Worm (Caenorhabditis elegans): ENCODE results near the gene C33F10.1.

C33F10.1 gene

ce11 chrII:4793320-4793719 is 41.5 kb upstream of the C33F10.1 start:
- TF ChIP-seq unc-62 (GFP tag; optimal IDR thresholded peaks at IDR 0.05) (no peak), nhr-10 (tag; optimal IDR thresholded peaks at IDR 0.05) (no peak), R02D3.7 (tag; optimal IDR thresholded peaks at IDR 0.05) (no peak), elt-3 (tag; optimal IDR thresholded peaks at IDR 0.05) (no peak), nhr-237 (tag; optimal IDR thresholded peaks at IDR 0.05) (no peak), alr-1 (tag; optimal IDR thresholded peaks at IDR 0.05) (no peak), lin-39 (tag; optimal IDR thresholded peaks at IDR 0.05) (no peak), ztf-11 (tag; optimal IDR thresholded peaks at IDR 0.05) (no peak), lin-13 (GFP tag; optimal IDR thresholded peaks at IDR 0.05) (no peak), ZK546.5 (tag; optimal IDR thresholded peaks at IDR 0.05) (no peak), gmeb-1 (tag; optimal IDR thresholded peaks at IDR 0.05) (no peak)

ce11 chrII:4795461-4795860 is 39.4 kb upstream of the C33F10.1 start, which contains the start of gene C33F10.4:
Gene C33F10.4, plus strand, starts transcription at chrII:4795761.
- TF ChIP-seq elt-1 (tag; optimal IDR thresholded peaks at IDR 0.05): no peak
- TF ChIP-seq egl-27 (tag; optimal IDR thresholded peaks at IDR 0.05): no peak
- no peak for TF ChIP-seq fos-1 (tag; optimal IDR thresholded peaks at IDR 0.05)

DNA sequence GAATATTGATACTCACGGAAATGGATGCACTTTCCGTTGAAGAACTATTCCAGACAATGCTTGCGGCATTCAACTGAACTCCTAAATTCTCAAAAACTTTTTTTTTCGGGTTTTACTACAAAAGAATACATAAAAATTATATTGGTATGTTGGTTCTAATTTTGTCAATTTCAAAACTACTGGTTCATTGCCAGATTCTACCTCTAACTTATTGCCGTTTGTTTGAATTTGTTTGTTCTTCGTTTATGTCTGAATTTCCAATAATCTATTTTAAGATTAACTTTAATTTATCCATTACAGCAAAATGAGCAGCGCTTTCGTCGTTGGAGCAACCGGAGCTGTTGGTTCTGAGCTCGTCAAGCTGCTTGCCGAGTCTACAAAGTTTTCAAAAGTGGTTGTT is 37.8 kb upstream of the C33F10.1 start, which contains the start of gene C33F10.14:
C33F10.14 (plus strand) TSS at position 301 of the 400 bp plus-strand sequence.
- no peak for TF ChIP-seq ztf-1 (GFP tag; conservative IDR thresholded peaks at IDR 0.05)

- TF ChIP-seq ztf-11 (tag; optimal IDR thresholded peaks at IDR 0.05) (no peak), dmd-4 (tag; optimal IDR thresholded peaks at IDR 0.05) (no peak), R02D3.7 (tag; optimal IDR thresholded peaks at IDR 0.05) (no peak), nhr-12 (tag; optimal IDR thresholded peaks at IDR 0.05) (no peak), sma-9 (GFP tag; optimal IDR thresholded peaks at IDR 0.05) (no peak), sma-9 (tag; optimal IDR thresholded peaks at IDR 0.05) (no peak), ZK546.5 (tag; optimal IDR thresholded peaks at IDR 0.05) (no peak), egl-27 (tag; optimal IDR thresholded peaks at IDR 0.05) (no peak), F13H6.1 (tag; optimal IDR thresholded peaks at IDR 0.05) (no peak), ama-1 (optimal IDR thresholded peaks at IDR 0.05) (no peak), ceh-16 (tag; optimal IDR thresholded peaks at IDR 0.05) (no peak), mab-5 (tag; optimal IDR thresholded peaks at IDR 0.05) (no peak), nhr-11 (tag; optimal IDR thresholded peaks at IDR 0.05) (no peak), peb-1 (tag; optimal IDR thresholded peaks at IDR 0.05) (no peak), nhr-6 (tag; optimal IDR thresholded peaks at IDR 0.05) (no peak), Y55F3AM.14 (GFP tag; optimal IDR thresholded peaks at IDR 0.05) (no peak), ztf-1 (GFP tag; conservative IDR thresholded peaks at IDR 0.05) (no peak), nhr-77 (tag; optimal IDR thresholded peaks at IDR 0.05) (no peak), nhr-237 (tag; optimal IDR thresholded peaks at IDR 0.05) (no peak)
Observed at ce11 chrII:4800524-4800923, 34.3 kb upstream of the C33F10.1 start.

DNA sequence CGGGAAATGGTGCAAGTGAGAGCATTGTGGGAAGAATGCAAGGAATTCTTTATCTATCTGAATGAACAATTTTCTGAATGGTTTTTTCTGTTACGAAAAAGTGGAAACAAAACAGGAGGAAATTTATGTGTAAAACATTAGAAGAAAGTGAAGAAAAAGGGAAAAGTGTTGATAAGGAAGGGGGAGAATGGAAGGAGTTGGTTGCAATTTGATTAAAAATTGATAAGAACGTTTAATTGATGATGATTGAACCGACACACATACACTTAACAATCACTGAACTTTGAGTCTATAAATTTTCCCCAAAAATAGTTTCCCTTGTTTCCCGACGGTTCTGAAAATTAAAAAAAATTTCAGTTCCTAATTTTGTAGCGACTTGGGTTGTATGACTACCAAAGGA is 31.9 kb upstream of the C33F10.1 start:
- TF ChIP-seq gmeb-1 (tag; optimal IDR thresholded peaks at IDR 0.05): no peak
- no peak for TF ChIP-seq ztf-4 (tag; optimal IDR thresholded peaks at IDR 0.05)
- TF ChIP-seq nhr-237 (tag; optimal IDR thresholded peaks at IDR 0.05): no peak
- peak; percentile 24 for TF ChIP-seq crh-2 (tag; optimal IDR thresholded peaks at IDR 0.05)
- TF ChIP-seq blmp-1 (tag; optimal IDR thresholded peaks at IDR 0.05; ENCODE audit: insufficient read depth): peak; percentile 77
- no peak for TF ChIP-seq elt-1 (tag; optimal IDR thresholded peaks at IDR 0.05)
- no peak for TF ChIP-seq lin-13 (GFP tag; optimal IDR thresholded peaks at IDR 0.05)
- TF ChIP-seq fos-1 (tag; optimal IDR thresholded peaks at IDR 0.05): peak; percentile 83
- no peak for TF ChIP-seq egl-27 (tag; optimal IDR thresholded peaks at IDR 0.05)

ce11 chrII:4805799-4806198 is 29.0 kb upstream of the C33F10.1 start:
- TF ChIP-seq nhr-237 (tag; optimal IDR thresholded peaks at IDR 0.05) (no peak), crh-2 (tag; optimal IDR thresholded peaks at IDR 0.05) (no peak), lsy-2 (tag; optimal IDR thresholded peaks at IDR 0.05) (peak in 1 of 2 experiments; percentile 40), nhr-25 (tag; optimal IDR thresholded peaks at IDR 0.05) (no peak), nhr-129 (tag; optimal IDR thresholded peaks at IDR 0.05) (peak; percentile 16), sma-9 (GFP tag; optimal IDR thresholded peaks at IDR 0.05) (peak; percentile 48), sma-9 (tag; optimal IDR thresholded peaks at IDR 0.05) (no peak), nhr-11 (tag; optimal IDR thresholded peaks at IDR 0.05) (no peak), F13H6.1 (tag; optimal IDR thresholded peaks at IDR 0.05) (peak; percentile 35)
